Worm (Caenorhabditis elegans): ENCODE results near the gene dpy-19.
A peak's percentile ranks its signal among the peaks of the same experiment; 100 is the strongest.

DNA sequence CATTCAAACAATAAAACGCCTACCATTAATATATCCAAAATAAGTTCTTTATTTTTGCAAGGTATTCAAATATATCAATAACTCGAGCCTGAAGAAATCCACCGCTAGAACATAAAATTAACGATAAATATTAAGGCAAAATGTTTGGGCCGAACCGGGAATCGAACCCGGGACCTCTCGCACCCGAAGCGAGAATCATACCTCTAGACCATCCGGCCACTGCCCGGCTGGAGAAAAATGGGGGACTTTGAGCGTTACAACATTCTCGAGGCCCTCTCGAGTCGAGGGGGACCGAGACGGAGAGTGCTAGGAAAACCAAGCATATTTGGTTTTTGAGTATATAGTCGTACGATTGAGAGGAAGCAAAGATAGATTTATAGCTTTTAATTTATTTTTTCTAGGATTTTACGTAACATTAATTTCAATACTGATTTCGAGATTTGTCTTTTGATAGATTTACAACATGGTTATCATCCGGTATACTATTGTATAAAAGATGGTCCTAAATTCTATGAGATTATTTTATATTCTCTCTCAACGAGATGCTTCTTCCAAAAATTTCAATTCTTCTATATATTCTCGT lies 17.0 kb downstream of the dpy-19 start, which contains the start of gene flp-23:
- TF ChIP-seq unc-62 (GFP tag; optimal IDR thresholded peaks at IDR 0.05) = no peak
- TF ChIP-seq ama-1 (optimal IDR thresholded peaks at IDR 0.05) = no peak
- TF ChIP-seq ceh-82 (tag; optimal IDR thresholded peaks at IDR 0.05) = no peak
- TF ChIP-seq lin-11 (tag; optimal IDR thresholded peaks at IDR 0.05) = no peak
- no peak for TF ChIP-seq blmp-1 (tag; optimal IDR thresholded peaks at IDR 0.05; ENCODE audit: insufficient read depth)
- TF ChIP-seq Y55F3AM.14 (GFP tag; optimal IDR thresholded peaks at IDR 0.05) = no peak
- peak; percentile 62 for TF ChIP-seq unc-55 (GFP tag; optimal IDR thresholded peaks at IDR 0.05)
- no peak for TF ChIP-seq ztf-4 (tag; optimal IDR thresholded peaks at IDR 0.05)
- peak in 1 of 2 experiments; percentile 48 for TF ChIP-seq lsy-2 (tag; optimal IDR thresholded peaks at IDR 0.05)
- no peak for TF ChIP-seq aly-2 (tag; optimal IDR thresholded peaks at IDR 0.05)
- no peak for TF ChIP-seq ztf-11 (tag; optimal IDR thresholded peaks at IDR 0.05)
- no peak for TF ChIP-seq snpc-4 (tag; optimal IDR thresholded peaks at IDR 0.05)
- TF ChIP-seq zag-1 (tag; optimal IDR thresholded peaks at IDR 0.05) = no peak
- TF ChIP-seq crh-2 (tag; optimal IDR thresholded peaks at IDR 0.05) = no peak
